Worm (Caenorhabditis elegans): Measurements from ENCODE around the gene pes-1.

Gene pes-1

DNA sequence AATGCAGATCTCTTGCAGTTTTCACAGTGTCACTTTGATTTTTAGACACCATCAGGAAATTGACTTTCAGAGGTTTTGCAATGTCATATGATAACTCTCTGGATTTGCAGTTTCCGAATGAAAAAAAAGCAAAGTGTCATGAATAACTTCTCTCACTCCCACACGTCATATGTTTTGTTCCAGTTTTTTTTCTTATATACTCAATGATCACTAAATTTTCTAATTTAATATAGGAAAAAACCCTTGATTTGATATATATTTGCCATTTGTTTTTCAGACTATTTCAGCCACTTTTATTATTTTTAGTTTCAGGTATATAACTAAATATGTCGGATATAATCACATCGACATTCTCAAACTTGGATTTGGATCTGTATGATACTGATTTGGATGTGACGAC is 34.9 kb downstream of the pes-1 start, which contains the start of gene C09B9.1:
Gene C09B9.1 (plus strand): TSS at position 301 of the 400 bp plus-strand sequence.
- no peak for TF ChIP-seq blmp-1 (tag; optimal IDR thresholded peaks at IDR 0.05)
- no peak for TF ChIP-seq nhr-237 (tag; optimal IDR thresholded peaks at IDR 0.05)

DNA sequence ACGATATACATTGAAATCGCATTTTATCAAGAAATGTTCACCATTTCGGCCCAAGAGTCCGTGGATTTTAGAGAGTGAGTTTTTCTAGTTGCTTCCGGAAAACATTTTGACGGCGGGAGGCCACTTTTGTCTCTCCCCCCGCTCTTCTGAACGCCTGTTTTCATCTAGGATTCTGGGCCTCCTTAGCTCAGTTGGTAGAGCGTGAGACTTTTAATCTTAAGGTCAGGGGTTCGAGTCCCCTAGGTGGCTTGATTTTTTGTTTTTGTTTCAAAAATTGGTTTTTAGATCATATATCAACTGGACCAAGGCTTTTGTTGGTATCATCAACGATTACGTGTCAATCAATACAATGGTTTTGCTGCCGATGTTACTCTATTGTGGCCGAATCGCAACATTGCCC is 36.2 kb downstream of the pes-1 start:
- TF ChIP-seq nhr-237 (tag; optimal IDR thresholded peaks at IDR 0.05) (no peak), nhr-85 (tag) (peak; percentile 49)

DNA sequence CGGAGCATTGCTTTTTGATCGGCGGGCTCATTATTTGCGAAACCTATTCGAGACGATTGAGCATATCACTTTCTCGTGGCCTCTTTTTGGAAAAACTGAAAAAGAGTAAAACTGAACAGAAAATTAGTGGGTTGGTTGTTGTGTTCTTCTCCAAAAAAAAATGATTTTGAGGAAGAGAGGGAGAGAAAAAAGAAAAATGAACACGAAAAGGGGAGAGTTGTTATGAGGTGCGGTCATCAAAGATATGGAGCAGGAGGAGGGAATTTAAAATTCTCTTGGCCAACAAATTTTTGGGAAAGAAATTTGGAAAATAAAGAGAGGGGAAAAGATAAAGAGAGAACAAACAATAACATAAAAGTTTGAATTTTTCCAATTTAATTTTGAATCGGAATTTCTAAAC is 42.8 kb downstream of the pes-1 start, which contains the start of gene hot-9:
Gene hot-9 (minus strand): TSS at position 101 of the 400 bp plus-strand sequence.
- TF ChIP-seq nhr-85 (tag) (no peak), blmp-1 (tag; optimal IDR thresholded peaks at IDR 0.05) (no peak), ceh-63 (GFP tag; optimal IDR thresholded peaks at IDR 0.05) (no peak), fkh-8 (tag; optimal IDR thresholded peaks at IDR 0.05) (no peak), nhr-47 (tag; optimal IDR thresholded peaks at IDR 0.05) (no peak), sox-4 (tag; optimal IDR thresholded peaks at IDR 0.05) (no peak), fkh-10 (GFP tag; optimal IDR thresholded peaks at IDR 0.05) (no peak), nhr-20 (tag; optimal IDR thresholded peaks at IDR 0.05) (no peak), mef-2 (tag; optimal IDR thresholded peaks at IDR 0.05) (no peak), hpl-2 (GFP tag; optimal IDR thresholded peaks at IDR 0.05) (no peak), ztf-4 (tag; optimal IDR thresholded peaks at IDR 0.05) (no peak), egl-13 (tag; optimal IDR thresholded peaks at IDR 0.05) (no peak), fkh-4 (tag; optimal IDR thresholded peaks at IDR 0.05; ENCODE audit: borderline replicate concordance) (no peak), elt-2 (tag; optimal IDR thresholded peaks at IDR 0.05) (no peak), lin-14 (GFP tag; optimal IDR thresholded peaks at IDR 0.05) (no peak), swsn-7 (tag; optimal IDR thresholded peaks at IDR 0.05) (no peak), sptf-1 (tag; optimal IDR thresholded peaks at IDR 0.05) (no peak), ets-5 (GFP tag; IDR thresholded peaks at IDR 0.05) (no peak)

DNA sequence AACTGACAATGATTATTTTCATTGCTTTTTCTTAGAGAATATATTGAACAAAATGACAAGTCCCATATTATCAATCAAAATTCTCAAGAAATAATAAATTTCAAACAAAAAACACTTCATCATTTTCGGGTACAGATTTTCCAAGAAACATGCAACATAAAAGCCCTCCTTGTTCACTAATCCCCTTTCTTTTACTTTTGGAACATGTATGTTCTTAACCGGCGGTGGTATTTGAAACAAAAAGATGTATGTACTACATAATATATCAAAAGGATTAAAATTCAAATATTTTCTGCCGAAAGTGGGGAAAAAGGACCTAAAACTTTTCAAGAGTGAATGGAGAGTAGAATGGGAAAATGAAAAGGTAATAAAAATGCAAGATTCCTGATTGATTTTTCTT is 51.7 kb downstream of the pes-1 start:
- TF ChIP-seq zag-1 (tag; optimal IDR thresholded peaks at IDR 0.05), result no peak
- no peak for TF ChIP-seq F16B12.6 (tag; optimal IDR thresholded peaks at IDR 0.05)
- no peak for TF ChIP-seq nhr-84 (tag; optimal IDR thresholded peaks at IDR 0.05)
- TF ChIP-seq lin-14 (GFP tag; optimal IDR thresholded peaks at IDR 0.05), result no peak
- peak; percentile 48; the same call in 1 of the 2 replicates for TF ChIP-seq mab-9 (GFP tag; IDR thresholded peaks at IDR 0.05)
- TF ChIP-seq nhr-20 (tag; optimal IDR thresholded peaks at IDR 0.05), result no peak
- no peak for TF ChIP-seq sox-4 (tag; optimal IDR thresholded peaks at IDR 0.05)
- TF ChIP-seq ceh-88 (GFP tag; IDR thresholded peaks at IDR 0.05), result no peak
- TF ChIP-seq nhr-12 (tag; optimal IDR thresholded peaks at IDR 0.05), result no peak
- TF ChIP-seq pqm-1 (tag; optimal IDR thresholded peaks at IDR 0.05), result no peak
- peak; percentile 62 for TF ChIP-seq unc-30 (tag; optimal IDR thresholded peaks at IDR 0.05)
- TF ChIP-seq ceh-63 (GFP tag; optimal IDR thresholded peaks at IDR 0.05), result no peak
